Worm (Caenorhabditis elegans) whole organism, young adult: ENCODE measurements around the gene rpn-7.

Source experiments
- C06A6.2 ChIP-seq: fragments of 200-800 bp; sonication (Bioruptor generic); conservative IDR thresholded peaks from 2 replicates; pipeline ENCODE4 v1.3.6; 2022; ENCODE audit warnings: missing genetic modification characterization, missing compliant biosample characterization
- D2030.7 ChIP-seq: fragments of 200-800 bp; sonication (Bioruptor generic); IDR thresholded peaks from 2 replicates; pipeline ENCODE4 v1.3.6; 2022; ENCODE audit warnings: missing genetic modification reagents, missing genetic modification characterization, missing compliant biosample characterization
- ceh-58 ChIP-seq: fragments of 200-800 bp; sonication (Bioruptor generic); IDR thresholded peaks from 2 replicates; pipeline ENCODE4 v1.3.6; 2022; ENCODE audit warnings: missing genetic modification characterization, missing compliant biosample characterization
- dpl-1 ChIP-seq: fragments of 150-350 bp; optimal IDR thresholded peaks from 2 replicates; lab custom pipeline; 2014; ENCODE audit warnings: missing biosample characterization, missing genetic modification reagents, missing genetic modification characterization
- nfya-1 ChIP-seq: sonication (generic microtip); optimal IDR thresholded peaks from 2 replicates; lab custom pipeline; 2017; ENCODE audit warnings: antibody characterized with exemption, missing compliant biosample characterization, missing genetic modification characterization, borderline replicate concordance; ENCODE audit not compliant: insufficient read depth
- rpc-1 ChIP-seq, 2 experiments: fragments of 150-350 bp in 1 of 2; sonication (generic microtip) in 1 of 2; optimal IDR thresholded peaks; 2 replicates each; lab custom pipeline; 2014 to 2018; ENCODE audit warnings: missing biosample characterization in 1 of 2, missing genetic modification characterization in 1 of 2, missing genetic modification reagents in 1 of 2, missing genotype in 1 of 2

DNA sequence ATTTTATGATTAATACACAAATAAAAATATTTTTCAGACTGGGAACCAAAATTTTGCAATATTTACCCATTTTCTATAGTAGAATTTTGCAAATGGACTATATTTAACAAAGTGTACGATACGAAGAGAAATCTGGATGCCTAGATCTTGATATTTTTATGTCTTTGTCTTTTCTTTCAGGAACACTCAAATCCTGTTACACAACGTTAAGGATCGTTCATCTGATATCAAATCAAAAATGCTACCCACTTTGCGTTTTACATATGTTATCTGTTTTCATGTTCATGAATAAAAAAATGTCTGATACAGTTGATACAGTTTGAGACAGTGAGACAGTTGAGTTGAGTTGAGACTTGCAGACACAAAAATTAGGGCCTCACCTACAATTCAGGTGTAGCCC, 20.1 kb upstream of the rpn-7 start, which contains the start of gene F49C12.1:
- no peak for TF ChIP-seq C06A6.2 (GFP tag; lab: Robert Waterston, UW)
- TF ChIP-seq ceh-58 (GFP tag; lab: Robert Waterston, UW) = no peak
- TF ChIP-seq D2030.7 = no peak
- TF ChIP-seq nfya-1 = no peak
- no peak for TF ChIP-seq rpc-1 (optimal IDR thresholded peaks at IDR 0.05; lab: Kevin White, UChicago)
- TF ChIP-seq rpc-1 (tag; optimal IDR thresholded peaks at IDR 0.05; lab: Kevin White, UChicago) = no peak
- TF ChIP-seq dpl-1 (GFP tag; lab: Kevin White, UChicago) = no peak
